Worm (Caenorhabditis elegans): ENCODE results near the gene fip-4.

Gene fip-4

DNA sequence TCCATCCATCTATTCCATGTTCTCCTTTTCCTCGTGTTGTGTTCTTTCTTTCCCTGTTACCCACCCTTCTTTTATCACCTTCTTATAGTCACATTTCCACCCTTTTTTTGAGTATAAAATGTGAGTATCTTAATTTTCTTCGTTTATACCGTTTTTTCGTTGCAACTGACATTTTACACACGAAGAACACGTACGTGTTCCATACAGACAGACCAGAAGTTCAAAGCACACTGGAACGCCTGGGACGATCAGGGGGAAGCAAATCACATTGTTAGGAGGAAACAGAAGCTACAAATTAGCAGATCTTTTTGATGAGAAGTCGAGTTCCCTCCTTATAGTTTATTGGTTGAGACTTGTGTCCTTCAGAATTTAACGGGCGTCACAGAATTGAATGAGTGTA lies 4.6 kb upstream of the fip-4 start:
- TF ChIP-seq lin-26 (GFP tag; IDR thresholded peaks at IDR 0.05), result no peak
- no peak for TF ChIP-seq nhr-80 (tag; optimal IDR thresholded peaks at IDR 0.05)
- peak; percentile 22; the same call in 1 of the 2 replicates for TF ChIP-seq ekl-4 (GFP tag; IDR thresholded peaks at IDR 0.05)
- no peak for TF ChIP-seq ztf-3 (GFP tag; optimal IDR thresholded peaks at IDR 0.05)
- no peak for TF ChIP-seq F57C9.4 (tag; optimal IDR thresholded peaks at IDR 0.05)
- no peak for TF ChIP-seq atf-7 (tag; optimal IDR thresholded peaks at IDR 0.05)
- peak; percentile 23 for TF ChIP-seq him-1 (tag; optimal IDR thresholded peaks at IDR 0.05)
- TF ChIP-seq B0261.1 (tag; optimal IDR thresholded peaks at IDR 0.05), result no peak
- TF ChIP-seq egl-18 (GFP tag; IDR thresholded peaks at IDR 0.05), result no peak
- TF ChIP-seq sptf-2 (GFP tag; optimal IDR thresholded peaks at IDR 0.05), result no peak
- no peak for TF ChIP-seq T07F8.4 (tag; optimal IDR thresholded peaks at IDR 0.05)
- TF ChIP-seq B0035.1 (tag; optimal IDR thresholded peaks at IDR 0.05), result no peak
- no peak for TF ChIP-seq ceh-79 (tag; optimal IDR thresholded peaks at IDR 0.05)
- no peak for TF ChIP-seq ztf-6 (GFP tag; IDR thresholded peaks at IDR 0.05)
- no peak for TF ChIP-seq chd-7 (tag; optimal IDR thresholded peaks at IDR 0.05)
- no peak for TF ChIP-seq rpc-1 (optimal IDR thresholded peaks at IDR 0.05)
- TF ChIP-seq rpc-1 (tag; optimal IDR thresholded peaks at IDR 0.05), result no peak
- TF ChIP-seq B0336.3 (GFP tag; IDR thresholded peaks at IDR 0.05), result 0 out of 2 replicates have a peak, but pooled peaks have one; percentile 16
- no peak; the same call in 1 of the 2 replicates for TF ChIP-seq madf-6 (GFP tag; IDR thresholded peaks at IDR 0.05)
- no peak for TF ChIP-seq C06A6.2 (GFP tag; conservative IDR thresholded peaks at IDR 0.05)
- TF ChIP-seq madf-3 (GFP tag; IDR thresholded peaks at IDR 0.05), result 0 out of 2 replicates have a peak, but pooled peaks have one; percentile 29
- TF ChIP-seq ets-4 (GFP tag; optimal IDR thresholded peaks at IDR 0.05), result no peak
- TF ChIP-seq Y79H2A.3 (GFP tag; conservative IDR thresholded peaks at IDR 0.05), result no peak
- TF ChIP-seq F57A8.1 (GFP tag; optimal IDR thresholded peaks at IDR 0.05), result no peak
- TF ChIP-seq snpc-1.1 (tag; optimal IDR thresholded peaks at IDR 0.05; ENCODE audit: insufficient read depth), result no peak

DNA sequence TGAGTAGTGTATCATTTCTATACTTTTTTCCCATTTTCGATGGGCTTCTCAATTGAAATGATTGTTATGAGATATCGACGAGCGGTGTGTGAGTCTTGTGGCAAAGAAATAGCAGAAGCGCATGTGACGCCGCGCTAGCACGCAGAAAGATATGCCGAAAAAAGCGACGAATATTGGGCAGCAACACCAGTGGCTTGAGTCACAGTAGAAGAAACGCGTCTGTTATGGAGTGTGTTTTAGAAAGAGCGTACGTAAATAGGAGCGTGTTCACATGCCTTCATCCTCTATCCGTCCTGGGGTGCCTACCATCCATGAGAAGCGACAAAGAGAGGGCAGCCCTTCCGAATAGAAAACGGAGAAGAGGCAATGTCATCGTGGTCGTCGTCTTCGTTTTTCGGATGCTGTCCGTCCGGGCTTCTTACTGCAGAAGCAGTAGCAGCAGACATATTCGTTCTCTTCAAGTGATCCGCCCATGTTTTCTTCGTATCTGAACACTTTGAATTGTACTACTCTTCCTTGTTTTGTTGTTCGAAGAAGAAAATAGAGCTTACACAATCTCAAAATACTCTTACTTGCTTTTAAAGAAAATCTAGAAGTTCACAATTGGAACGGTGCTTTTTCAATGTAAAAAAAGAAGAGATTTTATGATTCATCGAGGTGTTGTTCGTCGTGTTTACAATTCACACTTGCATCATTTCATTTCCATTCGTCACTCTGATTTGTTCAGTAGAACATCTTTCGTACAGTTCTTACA lies 1.1 kb downstream of the fip-4 start:
- TF ChIP-seq lin-35 (GFP tag; optimal IDR thresholded peaks at IDR 0.05) (peak in 1 of 3 experiments; percentile 11), cebp-1 (GFP tag; IDR thresholded peaks at IDR 0.05) (no peak), cebp-1 (tag; optimal IDR thresholded peaks at IDR 0.05) (peak; percentile 36), hmg-1.2 (GFP tag; IDR thresholded peaks at IDR 0.05) (0 out of 2 replicates have a peak, but pooled peaks have one; percentile 5), tbx-9 (tag; optimal IDR thresholded peaks at IDR 0.05; ENCODE audit: borderline replicate concordance) (no peak), aptf-3 (GFP tag; IDR thresholded peaks at IDR 0.05) (0 out of 2 replicates have a peak, but pooled peaks have one; percentile 7), ztf-22 (GFP tag; optimal IDR thresholded peaks at IDR 0.05) (no peak), chd-7 (tag; optimal IDR thresholded peaks at IDR 0.05) (peak; percentile 38), zfh-2 (GFP tag; conservative IDR thresholded peaks at IDR 0.05) (peak; percentile 54; the same call in 1 of the 2 replicates), sdz-38 (tag; optimal IDR thresholded peaks at IDR 0.05) (no peak), lin-26 (GFP tag; IDR thresholded peaks at IDR 0.05) (peak; percentile 66; the same call in 1 of the 2 replicates), F52B5.7 (tag; optimal IDR thresholded peaks at IDR 0.05) (peak; percentile 22), repo-1 (tag; optimal IDR thresholded peaks at IDR 0.05) (peak; percentile 31), let-607 (tag; optimal IDR thresholded peaks at IDR 0.05) (no peak), nhr-90 (tag; optimal IDR thresholded peaks at IDR 0.05) (no peak), nhr-120 (GFP tag; IDR thresholded peaks at IDR 0.05) (0 out of 2 replicates have a peak, but pooled peaks have one; percentile 30), nhr-80 (tag; optimal IDR thresholded peaks at IDR 0.05) (no peak)
